Worm (Caenorhabditis elegans) whole organism, L4 larva: ENCODE measurements around the gene rsp-6.

Experiments used
- D1046.2 ChIP-seq: fragments of 200-800 bp; sonication (Bioruptor generic); IDR thresholded peaks from 2 replicates; pipeline ENCODE4 v1.3.6; 2022; ENCODE audit warnings: missing genetic modification characterization, missing compliant biosample characterization
- F37D6.2 ChIP-seq: sonication (generic microtip); optimal IDR thresholded peaks from 2 replicates; lab custom pipeline; 2016; ENCODE audit warnings: mild to moderate bottlenecking, missing genetic modification characterization, missing compliant biosample characterization
- F44E2.7 ChIP-seq: fragments of 200-800 bp; sonication (Bioruptor generic); IDR thresholded peaks from 2 replicates; pipeline ENCODE4 v2.1.2; 2022; ENCODE audit warnings: missing genetic modification characterization, missing compliant biosample characterization
- F49E8.2 ChIP-seq: sonication (generic microtip); optimal IDR thresholded peaks from 2 replicates; lab custom pipeline; 2016; ENCODE audit warnings: missing compliant biosample characterization, mild to moderate bottlenecking, missing genetic modification characterization, borderline replicate concordance
- R02D3.7 ChIP-seq: fragments of 150-350 bp; sonication (generic microtip); optimal IDR thresholded peaks from 3 replicates; lab custom pipeline; 2014; ENCODE audit warnings: missing biosample characterization, missing genetic modification characterization
- T26A8.4 ChIP-seq: fragments of 200-800 bp; sonication (Bioruptor generic); IDR thresholded peaks from 2 replicates; pipeline ENCODE4 v1.3.6; 2022; ENCODE audit warnings: missing genetic modification characterization, missing compliant biosample characterization
- Y48G9A.11 ChIP-seq: fragments of 200-800 bp; sonication (Bioruptor generic); IDR thresholded peaks from 2 replicates; pipeline ENCODE4 v1.3.6; 2022; ENCODE audit warnings: missing genetic modification reagents, missing genetic modification characterization, missing compliant biosample characterization
- ZK337.2 ChIP-seq: fragments of 200-800 bp; sonication (Bioruptor generic); IDR thresholded peaks from 2 replicates; pipeline ENCODE4 v1.3.6; 2022; ENCODE audit warnings: missing genetic modification reagents, missing genetic modification characterization, missing compliant biosample characterization
- aha-1 ChIP-seq: fragments of 150-350 bp; peaks from one replicate; lab custom pipeline; 2014; ENCODE audit warnings: missing biosample characterization, missing genetic modification characterization
- aly-2 ChIP-seq: sonication (generic microtip); optimal IDR thresholded peaks from 2 replicates; lab custom pipeline; 2018; ENCODE audit warnings: missing biosample characterization, missing genetic modification characterization
- ama-1 ChIP-seq: fragments of 150-350 bp; optimal IDR thresholded peaks from 2 replicates; lab custom pipeline; 2014; ENCODE audit warnings: inconsistent platforms, mixed read lengths
- arid-1 ChIP-seq: fragments of 200-800 bp; sonication (Bioruptor generic); conservative IDR thresholded peaks from 2 replicates; pipeline ENCODE4 v1.3.6; 2022; ENCODE audit warnings: missing genetic modification reagents, missing genetic modification characterization, missing compliant biosample characterization
- attf-4 ChIP-seq: sonication (generic microtip); optimal IDR thresholded peaks from 3 replicates; lab custom pipeline; 2017; ENCODE audit warnings: missing biosample characterization, missing genetic modification characterization
- ceh-44 ChIP-seq: fragments of 200-800 bp; sonication (Bioruptor generic); IDR thresholded peaks from 2 replicates; pipeline ENCODE4 v1.3.6; 2022; ENCODE audit warnings: missing genetic modification reagents, missing genetic modification characterization, missing compliant biosample characterization
- ces-1 ChIP-seq: fragments of 150-350 bp; sonication (generic microtip); optimal IDR thresholded peaks from 4 replicates; lab custom pipeline; 2014; ENCODE audit warnings: missing biosample characterization, missing genetic modification reagents, missing genetic modification characterization
- cey-2 ChIP-seq: sonication (generic microtip); optimal IDR thresholded peaks from 3 replicates; lab custom pipeline; 2017; ENCODE audit warnings: missing genetic modification characterization, mild to moderate bottlenecking, missing compliant biosample characterization, antibody characterized with exemption, borderline replicate concordance; ENCODE audit not compliant: insufficient read depth
- ctbp-1 ChIP-seq: fragments of 200-800 bp; sonication (Bioruptor generic); IDR thresholded peaks from 2 replicates; pipeline ENCODE4 v1.3.6; 2022; ENCODE audit warnings: missing genetic modification reagents, missing genetic modification characterization, missing compliant biosample characterization
- daf-12 ChIP-seq: fragments of 150-350 bp; optimal IDR thresholded peaks from 2 replicates; lab custom pipeline; 2014; ENCODE audit warnings: missing biosample characterization, missing genetic modification reagents, missing genetic modification characterization
- daf-19 ChIP-seq: fragments of 200-800 bp; sonication (Bioruptor generic); conservative IDR thresholded peaks from 2 replicates; pipeline ENCODE4 v1.3.6; 2022; ENCODE audit warnings: missing genetic modification characterization, missing compliant biosample characterization
- dmd-8 ChIP-seq: fragments of 200-800 bp; sonication (Bioruptor generic); IDR thresholded peaks from 2 replicates; pipeline ENCODE4 v1.3.6; 2022; ENCODE audit warnings: missing genetic modification characterization, missing compliant biosample characterization
- dmd-9 ChIP-seq: fragments of 200-800 bp; sonication (Bioruptor generic); IDR thresholded peaks from 2 replicates; pipeline ENCODE4 v1.3.6; 2022; ENCODE audit warnings: missing genetic modification reagents, missing genetic modification characterization, missing compliant biosample characterization
- dpl-1 ChIP-seq: fragments of 150-350 bp; optimal IDR thresholded peaks from 2 replicates; lab custom pipeline; 2014; ENCODE audit warnings: missing biosample characterization, missing genetic modification reagents, missing genetic modification characterization
- fkh-10 ChIP-seq: fragments of 150-350 bp; optimal IDR thresholded peaks from 2 replicates; lab custom pipeline; 2014; ENCODE audit warnings: missing biosample characterization, missing genetic modification reagents, missing genetic modification characterization
- gei-8 ChIP-seq: fragments of 200-800 bp; sonication (Bioruptor generic); optimal IDR thresholded peaks from 2 replicates; lab custom pipeline; 2018; ENCODE audit warnings: mild to moderate bottlenecking, missing genetic modification characterization, missing compliant biosample characterization
- lim-7 ChIP-seq: fragments of 200-800 bp; sonication (Bioruptor generic); IDR thresholded peaks from 2 replicates; pipeline ENCODE4 v1.3.6; 2022; ENCODE audit warnings: missing genetic modification characterization, missing compliant biosample characterization
- lin-38 ChIP-seq: fragments of 200-800 bp; sonication (Bioruptor generic); IDR thresholded peaks from 2 replicates; pipeline ENCODE4 v1.3.6; 2022; ENCODE audit warnings: missing genetic modification reagents, missing genetic modification characterization, missing compliant biosample characterization
- lir-3 ChIP-seq: sonication (generic microtip); optimal IDR thresholded peaks from 2 replicates; lab custom pipeline; 2016; ENCODE audit warnings: mild to moderate bottlenecking, missing genetic modification characterization, missing compliant biosample characterization
- madf-9 ChIP-seq: fragments of 200-800 bp; sonication (Bioruptor generic); conservative IDR thresholded peaks from 2 replicates; pipeline ENCODE4 v1.3.6; 2022; ENCODE audit warnings: missing genetic modification reagents, missing genetic modification characterization, missing compliant biosample characterization
- mdl-1 ChIP-seq, 2 experiments: fragments of 150-350 bp in 1 of 2; sonication (generic microtip) in 1 of 2; optimal IDR thresholded peaks; 2 replicates each; lab custom pipeline; 2014 to 2017; ENCODE audit warnings: missing biosample characterization in 2 of 2, missing genetic modification characterization in 2 of 2
- nhr-11 ChIP-seq: fragments of 150-350 bp; optimal IDR thresholded peaks from 2 replicates; lab custom pipeline; 2014; ENCODE audit warnings: missing biosample characterization, missing genetic modification characterization
- nhr-111 ChIP-seq: fragments of 200-800 bp; sonication (Bioruptor generic); optimal IDR thresholded peaks from 2 replicates; lab custom pipeline; 2018; ENCODE audit warnings: mild to moderate bottlenecking, missing genetic modification characterization, missing compliant biosample characterization
- nhr-25 ChIP-seq: sonication (generic microtip); optimal IDR thresholded peaks from 2 replicates; lab custom pipeline; 2017; ENCODE audit warnings: missing genetic modification characterization, mild to moderate bottlenecking, missing compliant biosample characterization, antibody characterized with exemption, moderate library complexity, borderline replicate concordance; ENCODE audit not compliant: insufficient read depth
- nhr-6 ChIP-seq: fragments of 150-350 bp; optimal IDR thresholded peaks from 2 replicates; lab custom pipeline; 2014; ENCODE audit warnings: missing biosample characterization, missing genetic modification characterization
- nhr-76 ChIP-seq: fragments of 150-350 bp; optimal IDR thresholded peaks from 2 replicates; lab custom pipeline; 2014; ENCODE audit warnings: missing biosample characterization, missing genetic modification characterization
- pha-4 ChIP-seq, 2 experiments: fragments of 150-350 bp in 1 of 2; fragments of 200-800 bp in 1 of 2; sonication (Bioruptor generic) in 1 of 2; IDR thresholded peaks in 1 of 2; optimal IDR thresholded peaks in 1 of 2; 2 replicates each; pipeline versions ENCODE4 v1.3.6 to Lab custom; 2014 to 2022; ENCODE audit warnings: missing genetic modification characterization in 2 of 2, missing genetic modification reagents in 2 of 2, missing biosample characterization in 1 of 2, missing compliant biosample characterization in 1 of 2
- saeg-2 ChIP-seq: fragments of 200-800 bp; sonication (Bioruptor generic); IDR thresholded peaks from 2 replicates; pipeline ENCODE4 v1.3.6; 2022; ENCODE audit warnings: missing genetic modification reagents, missing genetic modification characterization, missing compliant biosample characterization
- sdz-12 ChIP-seq: fragments of 200-800 bp; sonication (Bioruptor generic); optimal IDR thresholded peaks from 2 replicates; lab custom pipeline; 2018; ENCODE audit warnings: mild to moderate bottlenecking, missing genetic modification characterization, missing compliant biosample characterization
- skn-1 ChIP-seq: fragments of 150-350 bp; optimal IDR thresholded peaks from 2 replicates; lab custom pipeline; 2014; ENCODE audit warnings: missing biosample characterization, missing genetic modification characterization
- snpc-1.2 ChIP-seq: fragments of 200-800 bp; sonication (Bioruptor generic); IDR thresholded peaks from 2 replicates; pipeline ENCODE4 v1.3.6; 2022; ENCODE audit warnings: missing genetic modification reagents, missing genetic modification characterization, missing compliant biosample characterization
- spr-1 ChIP-seq: sonication (generic microtip); optimal IDR thresholded peaks from 2 replicates; lab custom pipeline; 2016; ENCODE audit warnings: mild to moderate bottlenecking, missing genetic modification characterization, missing compliant biosample characterization
- spr-3 ChIP-seq: fragments of 200-800 bp; sonication (Bioruptor generic); optimal IDR thresholded peaks from 2 replicates; lab custom pipeline; 2018; ENCODE audit warnings: mild to moderate bottlenecking, missing genetic modification characterization, missing compliant biosample characterization
- tag-97 ChIP-seq: fragments of 200-800 bp; sonication (Bioruptor generic); IDR thresholded peaks from 2 replicates; pipeline ENCODE4 v1.3.6; 2022; ENCODE audit warnings: missing genetic modification characterization, missing compliant biosample characterization
- unc-130 ChIP-seq: sonication (generic microtip); optimal IDR thresholded peaks from 2 replicates; lab custom pipeline; 2016; ENCODE audit warnings: missing genetic modification reagents, missing genetic modification characterization, missing compliant biosample characterization
- unc-39 ChIP-seq: sonication (generic microtip); optimal IDR thresholded peaks from 2 replicates; lab custom pipeline; 2017; ENCODE audit warnings: missing biosample characterization, missing genetic modification characterization
- vab-7 ChIP-seq: fragments of 200-800 bp; sonication (Bioruptor generic); IDR thresholded peaks from 2 replicates; pipeline ENCODE4 v1.3.6; 2022; ENCODE audit warnings: missing genetic modification reagents, missing genetic modification characterization, missing compliant biosample characterization
- zag-1 ChIP-seq: fragments of 150-350 bp; optimal IDR thresholded peaks from 2 replicates; lab custom pipeline; 2014; ENCODE audit warnings: missing biosample characterization, missing genetic modification characterization
- zip-11 ChIP-seq: fragments of 200-800 bp; sonication (Bioruptor generic); IDR thresholded peaks from 2 replicates; pipeline ENCODE4 v1.3.6; 2022; ENCODE audit warnings: missing genetic modification characterization, missing compliant biosample characterization

The rsp-6 gene

ce11 chrIV:7803250-7803649, 12.2 kb upstream of the rsp-6 start, which contains the start of gene C33H5.16:
C33H5.16 (minus strand) TSS chrIV:7803350.
- TF ChIP-seq zip-11 (GFP tag; lab: Robert Waterston, UW) (no peak), daf-12 (no peak)

- no peak for TF ChIP-seq nhr-6
- no peak for TF ChIP-seq ama-1 (lab: Kevin White, UChicago)
- TF ChIP-seq dpl-1 (GFP tag; lab: Kevin White, UChicago): no peak
- TF ChIP-seq F37D6.2 (tag; lab: Kevin White, UChicago): no peak
- no peak for TF ChIP-seq spr-3
- TF ChIP-seq snpc-1.2: peak; percentile 61
- no peak for TF ChIP-seq aha-1 (tag; lab: Kevin White, UChicago)
- TF ChIP-seq dmd-8 (GFP tag; lab: Robert Waterston, UW): no peak
- no peak for TF ChIP-seq ctbp-1 (GFP tag; lab: Robert Waterston, UW)
- TF ChIP-seq mdl-1 (tag; optimal IDR thresholded peaks at IDR 0.05; lab: Kevin White, UChicago): no peak
- TF ChIP-seq zag-1: no peak
- no peak for TF ChIP-seq daf-19
- TF ChIP-seq F49E8.2 (tag; lab: Kevin White, UChicago): peak; percentile 21
- TF ChIP-seq ceh-44 (GFP tag; lab: Robert Waterston, UW): no peak
- TF ChIP-seq cey-2 (tag; lab: Kevin White, UChicago): no peak
- TF ChIP-seq, all 104 proteins: peak for 2
Observed at ce11 chrIV:7800338-7800737, 9.3 kb upstream of the rsp-6 start.

- peak; percentile 85 for TF ChIP-seq lin-38
- TF ChIP-seq R02D3.7: no peak
- TF ChIP-seq lim-7 (GFP tag; lab: Robert Waterston, UW): no peak
- no peak for TF ChIP-seq T26A8.4 (GFP tag; lab: Robert Waterston, UW)
- TF ChIP-seq F37D6.2 (tag; lab: Kevin White, UChicago): no peak
- TF ChIP-seq nhr-76: no peak
- no peak for TF ChIP-seq dmd-9 (GFP tag; lab: Robert Waterston, UW)
- no peak for TF ChIP-seq aha-1 (tag; lab: Kevin White, UChicago)
- no peak for TF ChIP-seq spr-1
- no peak for TF ChIP-seq nhr-11 (tag; lab: Kevin White, UChicago)
- TF ChIP-seq unc-130 (GFP tag; lab: Kevin White, UChicago): peak; percentile 83
- TF ChIP-seq attf-4 (tag; lab: Kevin White, UChicago): no peak
- TF ChIP-seq vab-7 (GFP tag; lab: Robert Waterston, UW): no peak
- no peak for TF ChIP-seq gei-8 (GFP tag; lab: Kevin White, UChicago)
- TF ChIP-seq ama-1 (lab: Kevin White, UChicago): no peak
- no peak for TF ChIP-seq aly-2 (tag; lab: Kevin White, UChicago)
- TF ChIP-seq pha-4 (GFP tag; IDR thresholded peaks at IDR 0.05; lab: Robert Waterston, UW): no peak
- no peak for TF ChIP-seq pha-4 (tag; optimal IDR thresholded peaks at IDR 0.05; lab: Kevin White, UChicago)
- no peak for TF ChIP-seq fkh-10 (GFP tag; lab: Kevin White, UChicago)
- TF ChIP-seq arid-1 (GFP tag; lab: Robert Waterston, UW): 0 out of 2 replicates have a peak, but pooled peaks have one; percentile 51
- peak; percentile 91 for TF ChIP-seq F49E8.2 (tag; lab: Kevin White, UChicago)
- no peak for TF ChIP-seq D1046.2 (GFP tag; lab: Robert Waterston, UW)
- no peak for TF ChIP-seq tag-97 (GFP tag; lab: Robert Waterston, UW)
- TF ChIP-seq unc-39 (tag; lab: Kevin White, UChicago): no peak
- no peak for TF ChIP-seq ZK337.2 (GFP tag; lab: Robert Waterston, UW)
- TF ChIP-seq nhr-25 (tag; lab: Kevin White, UChicago): no peak
- TF ChIP-seq ces-1 (GFP tag; lab: Kevin White, UChicago): no peak
- no peak for TF ChIP-seq nhr-111 (GFP tag; lab: Kevin White, UChicago)
- TF ChIP-seq skn-1 (tag; lab: Kevin White, UChicago): no peak
- TF ChIP-seq madf-9: no peak
- TF ChIP-seq Y48G9A.11 (GFP tag; lab: Robert Waterston, UW): peak; percentile 87
- TF ChIP-seq saeg-2 (GFP tag; lab: Robert Waterston, UW): no peak
- TF ChIP-seq lir-3: no peak
- no peak for TF ChIP-seq F44E2.7 (GFP tag; lab: Robert Waterston, UW)
- TF ChIP-seq sdz-12: no peak
- TF ChIP-seq dmd-8 (GFP tag; lab: Robert Waterston, UW): no peak
Observed at ce11 chrIV:7796432-7797113, 5.5 kb upstream of the rsp-6 start, which contains the start of gene sgo-1. sgo-1 (minus strand) TSS chrIV:7796482.
